Fruit fly (Drosophila melanogaster) whole organism: ENCODE measurements around the gene CG7557.

Experiments used
- CG8478 ChIP-seq: fragments of >200 bp; optimal IDR thresholded peaks from 2 replicates; lab custom pipeline; 2018; ENCODE audit warnings: inconsistent platforms
- Dll ChIP-seq: fragments of >200 bp; optimal IDR thresholded peaks from 2 replicates; lab custom pipeline; 2017
- EcR ChIP-seq, 2 experiments: fragments of >200 bp; optimal IDR thresholded peaks; 2 replicates each; lab custom pipeline; 2017; ENCODE audit warnings: missing biosample characterization in 2 of 2, missing genetic modification characterization in 2 of 2, missing genetic modification reagents in 2 of 2
- pan ChIP-seq: fragments of >200 bp; optimal IDR thresholded peaks from 2 replicates; lab custom pipeline; 2017
- psq ChIP-seq: fragments of >200 bp; optimal IDR thresholded peaks from 2 replicates; lab custom pipeline; 2017
- usp ChIP-seq: fragments of >200 bp; optimal IDR thresholded peaks from 2 replicates; lab custom pipeline; 2017; ENCODE audit warnings: missing biosample characterization, missing genetic modification characterization, mixed read lengths

Gene CG7557

DNA sequence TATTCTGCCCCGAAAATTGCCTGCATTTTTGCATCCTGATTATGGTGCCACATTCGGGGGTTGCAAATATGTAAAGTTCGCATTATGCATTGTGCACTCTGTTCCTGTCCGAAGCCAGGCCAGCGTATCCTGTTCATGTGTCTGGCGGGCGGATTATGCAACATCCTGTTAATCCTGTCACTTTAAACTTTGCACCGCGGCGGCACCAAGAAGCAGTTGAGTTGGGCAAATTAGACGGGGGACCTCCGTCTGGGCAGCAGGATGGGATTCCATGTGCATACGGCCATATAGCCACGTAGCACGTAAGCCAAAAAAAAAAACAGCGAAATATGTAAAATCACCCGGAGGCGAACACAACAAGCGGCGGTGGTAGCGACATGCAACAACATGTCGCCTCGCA, 44.5 kb downstream of the CG7557 start:
- TF ChIP-seq usp (GFP tag; lab: Kevin White, UChicago) (no peak), pan (lab: Kevin White, UChicago) (no peak), Dll (no peak), CG8478 (lab: Kevin White, UChicago) (no peak), psq (lab: Kevin White, UChicago) (no peak), EcR (GFP tag; optimal IDR thresholded peaks at IDR 0.05; lab: Kevin White, UChicago) (no peak)

DNA sequence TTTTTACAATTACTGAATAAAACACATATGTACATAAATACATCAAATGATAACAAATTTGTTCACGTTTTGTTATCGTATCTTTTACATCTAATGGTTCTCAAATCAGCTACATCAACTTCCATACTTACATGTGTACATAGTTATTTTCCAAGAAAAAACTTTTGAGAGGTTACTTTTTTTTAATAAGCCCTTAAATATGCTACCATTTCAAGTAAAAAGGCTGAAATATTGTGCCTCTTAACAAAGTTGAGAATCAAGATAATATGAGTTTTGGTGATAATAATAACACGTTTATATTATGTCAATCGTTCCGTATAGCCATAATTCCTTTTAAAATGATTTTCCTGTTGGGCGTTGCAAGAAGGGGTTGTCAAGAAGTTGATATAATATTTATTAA, 45.6 kb downstream of the CG7557 start:
- TF ChIP-seq EcR (GFP tag; optimal IDR thresholded peaks at IDR 0.05; lab: Kevin White, UChicago): no peak
- TF ChIP-seq usp (GFP tag; lab: Kevin White, UChicago): no peak

DNA sequence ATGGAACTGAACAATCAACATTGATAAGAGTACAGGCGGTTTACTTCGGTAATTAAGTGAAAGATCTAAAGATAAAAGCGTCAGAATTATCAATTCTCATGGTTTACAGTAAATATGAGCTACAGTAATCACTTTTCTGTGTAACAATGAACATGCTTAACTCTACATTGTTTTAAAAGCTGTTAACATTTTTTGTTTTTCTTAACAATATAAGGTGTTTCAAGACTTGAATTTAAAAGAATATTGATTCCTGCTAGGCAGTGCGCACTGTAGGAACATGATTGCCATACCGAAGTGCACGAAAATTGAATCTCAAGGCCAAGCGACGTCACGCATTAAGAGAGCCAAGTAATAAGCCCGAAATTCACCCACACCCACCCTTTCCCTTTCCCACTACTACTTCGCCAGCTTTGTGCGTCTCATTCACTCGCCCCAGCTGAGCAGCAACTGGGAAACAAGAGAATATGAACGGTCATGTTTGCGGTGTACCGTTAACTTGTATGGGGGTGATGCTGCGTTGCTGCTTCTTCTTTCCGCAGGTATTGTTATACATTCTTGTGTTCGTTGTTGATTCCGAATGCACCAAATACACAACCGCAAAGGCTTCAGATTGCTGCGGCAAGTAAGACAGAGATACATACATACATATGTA, 46.4 kb downstream of the CG7557 start:
- TF ChIP-seq CG8478 (lab: Kevin White, UChicago): no peak
- no peak for TF ChIP-seq usp (GFP tag; lab: Kevin White, UChicago)
- TF ChIP-seq pan (lab: Kevin White, UChicago): no peak
- no peak for TF ChIP-seq EcR (GFP tag; optimal IDR thresholded peaks at IDR 0.05; lab: Kevin White, UChicago)

DNA sequence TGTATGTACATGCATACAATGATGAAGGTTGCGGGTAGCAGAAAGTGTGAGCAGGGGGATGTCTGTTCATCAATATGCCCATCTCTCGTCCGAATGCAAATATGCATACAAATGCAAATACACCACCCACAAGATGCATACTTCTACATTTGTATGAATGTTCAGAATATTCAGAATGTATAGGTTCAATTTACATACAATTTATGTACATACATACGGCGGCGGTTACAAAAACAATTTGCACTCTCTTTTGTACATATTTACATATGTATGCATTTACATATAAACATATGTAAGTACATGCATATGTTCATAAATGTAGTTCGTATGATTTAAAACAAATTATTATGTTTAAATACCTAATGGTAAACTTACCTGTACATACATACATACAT, 46.9 kb downstream of the CG7557 start:
- TF ChIP-seq pan (lab: Kevin White, UChicago) (no peak), usp (GFP tag; lab: Kevin White, UChicago) (no peak), psq (lab: Kevin White, UChicago) (no peak)

DNA sequence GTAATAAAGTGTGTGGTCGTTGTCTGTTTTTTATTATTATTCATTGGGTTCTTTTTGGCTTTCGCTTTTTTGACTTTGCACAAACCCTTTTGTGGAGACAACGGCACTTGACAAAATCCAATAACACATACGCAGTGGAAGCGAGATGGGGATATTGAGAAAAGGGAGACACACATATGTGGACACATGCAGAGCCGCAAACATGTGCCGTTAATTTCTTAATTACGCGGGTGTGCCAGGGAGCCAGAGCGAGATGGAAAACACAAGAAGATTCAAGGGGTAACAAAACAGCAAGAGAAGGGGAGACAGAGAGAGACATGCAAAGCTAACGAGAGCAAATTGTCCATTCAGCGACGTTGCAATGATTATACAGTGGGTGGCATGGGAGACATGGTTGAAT, 47.5 kb downstream of the CG7557 start:
- TF ChIP-seq CG8478 (lab: Kevin White, UChicago): no peak
- no peak for TF ChIP-seq pan (lab: Kevin White, UChicago)
- no peak for TF ChIP-seq usp (GFP tag; lab: Kevin White, UChicago)

DNA sequence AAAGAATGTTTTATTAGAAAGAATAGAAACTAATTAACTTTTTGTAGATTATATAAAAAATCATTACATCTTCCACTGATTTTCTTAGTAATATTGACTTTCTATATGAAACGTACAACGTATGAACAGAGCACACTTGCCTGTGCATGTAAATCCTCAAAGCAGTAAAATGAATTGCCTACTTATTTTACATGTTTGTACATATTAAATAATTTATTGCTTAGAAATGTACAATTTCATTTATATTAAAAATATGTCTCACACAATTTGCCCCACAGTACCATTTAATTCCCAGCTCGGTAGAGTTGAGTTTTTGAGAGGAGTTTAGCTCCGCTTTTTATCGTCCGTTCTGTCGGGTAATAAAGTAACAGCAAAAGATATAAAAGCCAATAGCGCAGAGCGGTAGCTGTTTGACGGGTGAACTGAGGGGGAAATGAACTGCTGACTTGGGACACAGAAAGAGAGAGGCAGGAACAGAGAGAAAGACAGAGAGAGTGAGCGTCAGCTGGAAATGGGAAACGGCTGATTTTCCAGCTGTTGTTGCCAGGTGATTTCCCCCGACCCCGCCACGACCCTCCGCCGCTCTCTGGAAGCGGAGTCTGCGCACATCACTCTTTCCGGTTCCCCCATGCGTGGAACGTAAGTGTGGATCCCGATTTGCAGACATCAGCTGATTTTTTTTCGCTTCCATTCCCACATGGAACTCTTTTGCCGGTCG, 48.3 kb downstream of the CG7557 start:
- TF ChIP-seq EcR (GFP tag; optimal IDR thresholded peaks at IDR 0.05; lab: Kevin White, UChicago): peak in 1 of 2 experiments; percentile 51
- no peak for TF ChIP-seq pan (lab: Kevin White, UChicago)
